Fruit fly (Drosophila melanogaster): ENCODE measurements around the gene CG5326.
A peak's percentile ranks its signal among the peaks of the same experiment; 100 is the strongest.

dm6 chr3R:22542773-22543411 lies 3.2 kb upstream of the CG5326 start:
- TF ChIP-seq tj (GFP tag; optimal IDR thresholded peaks at IDR 0.05) = peak; percentile 92
- peak; percentile 53 for TF ChIP-seq bab1 (GFP tag; optimal IDR thresholded peaks at IDR 0.05)
- no peak for TF ChIP-seq CG7101 (tag; optimal IDR thresholded peaks at IDR 0.05)
- TF ChIP-seq toe (GFP tag; optimal IDR thresholded peaks at IDR 0.05) = no peak
- no peak for TF ChIP-seq CG14711 (tag; optimal IDR thresholded peaks at IDR 0.05)
- no peak for TF ChIP-seq CG12768 (GFP tag; optimal IDR thresholded peaks at IDR 0.05)
- TF ChIP-seq Clk (GFP tag; optimal IDR thresholded peaks at IDR 0.05) = no peak
- TF ChIP-seq CG1620 (GFP tag; optimal IDR thresholded peaks at IDR 0.05) = no peak
- no peak for TF ChIP-seq kay (GFP tag; ENCODE audit: borderline replicate concordance)
- TF ChIP-seq Mnt (GFP tag; optimal IDR thresholded peaks at IDR 0.05) = peak; percentile 35
- no peak for TF ChIP-seq CG5204 (GFP tag; optimal IDR thresholded peaks at IDR 0.05)
